Worm (Caenorhabditis elegans) whole organism, early embryonic: ENCODE measurements around the gene C25D7.16.

Source experiments
- F13C5.2 ChIP-seq: sonication (generic microtip); optimal IDR thresholded peaks from 2 replicates; lab custom pipeline; 2017; ENCODE audit warnings: mild to moderate bottlenecking, missing genetic modification characterization, inconsistent platforms, missing compliant biosample characterization
- ama-1 ChIP-seq: fragments of 150-350 bp; optimal IDR thresholded peaks from 2 replicates; lab custom pipeline; 2014
- flt-1 ChIP-seq: fragments of 200-800 bp; sonication (Bioruptor generic); IDR thresholded peaks from 2 replicates; pipeline ENCODE4 v1.3.6; 2022; ENCODE audit warnings: missing genetic modification characterization, missing compliant biosample characterization
- hmbx-1 ChIP-seq: sonication (generic microtip); optimal IDR thresholded peaks from 2 replicates; lab custom pipeline; 2016; ENCODE audit warnings: mild to moderate bottlenecking, missing genetic modification characterization, missing compliant biosample characterization
- hmg-4 ChIP-seq: fragments of 200-800 bp; sonication (Bioruptor generic); optimal IDR thresholded peaks from 2 replicates; lab custom pipeline; 2018; ENCODE audit warnings: mild to moderate bottlenecking, missing genetic modification characterization, missing compliant biosample characterization
- pes-1 ChIP-seq: fragments of 200-800 bp; sonication (Bioruptor generic); IDR thresholded peaks from 2 replicates; pipeline ENCODE4 v1.3.6; 2022; ENCODE audit warnings: missing genetic modification reagents, missing genetic modification characterization, missing compliant biosample characterization
- scrt-1 ChIP-seq: fragments of 200-800 bp; sonication (Bioruptor generic); IDR thresholded peaks from 2 replicates; pipeline ENCODE4 v1.3.6; 2022; ENCODE audit warnings: missing genetic modification characterization, missing compliant biosample characterization
- sea-1 ChIP-seq: fragments of 200-800 bp; sonication (Bioruptor generic); conservative IDR thresholded peaks from 2 replicates; pipeline ENCODE4 v1.3.6; 2022; ENCODE audit warnings: missing genetic modification characterization, missing compliant biosample characterization
- tbx-11 ChIP-seq: fragments of 200-800 bp; sonication (Bioruptor generic); IDR thresholded peaks from 2 replicates; pipeline ENCODE4 v1.3.6; 2022; ENCODE audit warnings: missing genetic modification characterization, missing compliant biosample characterization
- tbx-37 ChIP-seq: fragments of 200-800 bp; sonication (Bioruptor generic); conservative IDR thresholded peaks from 2 replicates; pipeline ENCODE4 v1.3.6; 2022; ENCODE audit warnings: missing genetic modification reagents, missing genetic modification characterization, missing compliant biosample characterization

DNA sequence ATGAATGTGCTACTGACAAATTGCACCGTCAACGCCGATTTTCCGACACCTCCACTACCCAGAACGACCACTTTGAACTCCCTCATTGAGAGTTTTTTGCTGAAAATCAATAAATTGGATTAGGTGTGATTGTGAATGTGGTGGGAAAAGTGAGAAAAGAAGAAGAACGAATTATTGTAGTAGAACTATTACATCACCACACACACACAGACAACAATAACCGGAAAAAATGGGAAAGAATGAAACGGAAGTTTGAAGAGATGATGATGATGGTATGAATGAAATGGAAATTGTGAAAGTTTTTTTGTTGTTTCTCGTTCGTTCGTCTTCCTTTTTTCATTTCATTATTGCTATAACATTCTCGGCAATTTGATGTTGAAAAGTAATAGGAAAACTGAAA, 8.0 kb downstream of the C25D7.16 start, which contains the start of gene rap-2:
- TF ChIP-seq hmg-4 (GFP tag; lab: Kevin White, UChicago) (no peak), tbx-11 (GFP tag; lab: Robert Waterston, UW) (no peak), hmbx-1 (no peak), flt-1 (no peak), ama-1 (no peak), F13C5.2 (tag; lab: Kevin White, UChicago) (no peak), tbx-37 (GFP tag; lab: Robert Waterston, UW) (no peak), sea-1 (no peak), scrt-1 (GFP tag; lab: Robert Waterston, UW) (no peak), pes-1 (GFP tag; lab: Robert Waterston, UW) (no peak)
